Fruit fly (Drosophila melanogaster) whole organism, embryonic: Measurements from ENCODE around the gene CG4452.
A peak's percentile ranks its signal among the peaks of the same experiment; 100 is the strongest.

Experiments used
- CG31441 ChIP-seq: fragments of 200-800 bp; sonication (Bioruptor generic); IDR thresholded peaks from 2 replicates; pipeline ENCODE4 v1.3.6; 2022; ENCODE audit warnings: missing biosample characterization, missing genetic modification characterization
- CG5245 ChIP-seq: fragments of 200-800 bp; sonication (Bioruptor generic); optimal IDR thresholded peaks from 3 replicates; lab custom pipeline; 2016; ENCODE audit warnings: missing biosample characterization, missing genetic modification characterization
- Lpt ChIP-seq: fragments of >200 bp; optimal IDR thresholded peaks from 2 replicates; lab custom pipeline; 2018; ENCODE audit warnings: missing biosample characterization, missing genetic modification characterization

DNA sequence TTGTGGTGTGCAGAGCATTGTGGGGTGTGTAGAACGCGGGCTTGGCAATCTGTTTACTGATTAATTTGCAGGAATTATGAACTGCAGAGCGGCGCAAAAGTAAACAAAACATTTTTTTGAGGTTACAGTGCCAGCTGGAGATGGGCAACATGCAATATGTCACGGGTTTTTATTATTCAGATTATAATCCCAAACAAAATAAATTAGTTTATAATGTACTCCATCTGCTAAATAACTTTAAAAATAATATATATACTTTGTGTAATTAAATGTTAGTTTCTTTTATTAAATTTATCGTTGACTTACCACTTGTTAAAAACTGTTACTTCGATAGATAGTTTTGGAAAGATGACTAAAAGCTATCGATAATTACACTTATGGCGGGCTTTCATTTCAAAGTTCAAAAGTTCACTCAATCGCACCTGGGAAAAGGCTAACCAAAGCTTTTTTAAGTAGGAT lies 3.8 kb downstream of the CG4452 start, which contains the start of gene Fdx1:
- no peak for TF ChIP-seq CG5245
- no peak for TF ChIP-seq Lpt (GFP tag; lab: Kevin White, UChicago)
- TF ChIP-seq CG31441 (GFP tag; lab: Robert Waterston, UW) = peak; percentile 52
